Fruit fly (Drosophila melanogaster) whole organism, embryonic: Measurements from ENCODE around the gene mus301.
A peak's percentile ranks its signal among the peaks of the same experiment; 100 is the strongest.

ENCODE experiments used
- Atf-2 ChIP-seq: fragments of 200-800 bp; sonication (Bioruptor generic); optimal IDR thresholded peaks from 2 replicates; lab custom pipeline; 2016; ENCODE audit warnings: missing biosample characterization, missing genetic modification characterization
- CG10147 ChIP-seq: fragments of 200-800 bp; sonication (Bioruptor generic); optimal IDR thresholded peaks from 2 replicates; lab custom pipeline; 2019; ENCODE audit warnings: missing biosample characterization, mild to moderate bottlenecking, missing genetic modification characterization, moderate library complexity
- CG10267 ChIP-seq: fragments of 200-800 bp; sonication (Bioruptor generic); optimal IDR thresholded peaks from 2 replicates; lab custom pipeline; 2018; ENCODE audit warnings: missing biosample characterization, mild to moderate bottlenecking, missing genetic modification characterization, moderate library complexity
- CG14965 ChIP-seq: fragments of 200-800 bp; sonication (Bioruptor generic); optimal IDR thresholded peaks from 2 replicates; lab custom pipeline; 2016; ENCODE audit warnings: missing biosample characterization, missing genetic modification characterization, borderline replicate concordance
- CG15269 ChIP-seq: fragments of 200-800 bp; sonication (Bioruptor generic); optimal IDR thresholded peaks from 2 replicates; lab custom pipeline; 2018; ENCODE audit warnings: missing biosample characterization, mild to moderate bottlenecking, missing genetic modification characterization, moderate library complexity
- CG15479 ChIP-seq: fragments of 200-800 bp; sonication (Bioruptor generic); optimal IDR thresholded peaks from 3 replicates; lab custom pipeline; 2019; ENCODE audit warnings: missing biosample characterization, mild to moderate bottlenecking, missing genetic modification characterization, moderate library complexity
- CG15601 ChIP-seq: fragments of 200-800 bp; sonication (Bioruptor generic); optimal IDR thresholded peaks from 3 replicates; lab custom pipeline; 2019; ENCODE audit warnings: missing biosample characterization, mild to moderate bottlenecking, missing genetic modification characterization, moderate library complexity
- CG18619 ChIP-seq: fragments of 200-800 bp; sonication (Bioruptor generic); optimal IDR thresholded peaks from 3 replicates; lab custom pipeline; 2017; ENCODE audit warnings: missing biosample characterization, mild to moderate bottlenecking, missing genetic modification characterization
- CG30403 ChIP-seq: fragments of 200-800 bp; sonication (Bioruptor generic); optimal IDR thresholded peaks from 3 replicates; lab custom pipeline; 2016; ENCODE audit warnings: missing biosample characterization, missing genetic modification characterization
- CG4617 ChIP-seq: fragments of 200-800 bp; sonication (Bioruptor generic); optimal IDR thresholded peaks from 3 replicates; lab custom pipeline; 2016; ENCODE audit warnings: missing biosample characterization, missing genetic modification characterization, borderline replicate concordance
- CG7357 ChIP-seq: fragments of 200-800 bp; sonication (Bioruptor generic); IDR thresholded peaks from 3 replicates; pipeline ENCODE4 v1.3.6; 2022; ENCODE audit warnings: missing biosample characterization, missing genetic modification characterization
- CG9932 ChIP-seq: fragments of 200-800 bp; sonication (Bioruptor generic); IDR thresholded peaks from 2 replicates; pipeline ENCODE4 v1.3.6; 2022; ENCODE audit warnings: missing biosample characterization, missing genetic modification characterization
- D ChIP-seq, 2 experiments: fragments of 200-800 bp in 1 of 2; fragments of >200 bp in 1 of 2; sonication (Bioruptor generic) in 1 of 2; optimal IDR thresholded peaks; 2 replicates in 1 of 2; 3 replicates in 1 of 2; lab custom pipeline; 2017; ENCODE audit warnings: mild to moderate bottlenecking in 1 of 2, missing biosample characterization in 1 of 2, missing genetic modification characterization in 1 of 2, missing genetic modification reagents in 1 of 2
- D19B ChIP-seq: fragments of 200-800 bp; sonication (Bioruptor generic); optimal IDR thresholded peaks from 2 replicates; lab custom pipeline; 2017; ENCODE audit warnings: missing biosample characterization, mild to moderate bottlenecking, missing genetic modification characterization
- Dfd ChIP-seq, 2 experiments: fragments of >200 bp; optimal IDR thresholded peaks; 2 replicates each; lab custom pipeline; 2017; ENCODE audit warnings: missing biosample characterization in 2 of 2, missing genetic modification characterization in 2 of 2
- Dref ChIP-seq: fragments of 200-800 bp; sonication (Bioruptor generic); IDR thresholded peaks from 2 replicates; pipeline ENCODE4 v1.3.6; 2022; ENCODE audit warnings: missing biosample characterization, missing genetic modification characterization
- E2f2 ChIP-seq: fragments of 200-800 bp; sonication (Bioruptor generic); IDR thresholded peaks from 2 replicates; pipeline ENCODE4 v1.3.6; 2022; ENCODE audit warnings: missing biosample characterization, missing genetic modification characterization
- Ets97D ChIP-seq: fragments of 200-800 bp; sonication (Bioruptor generic); optimal IDR thresholded peaks from 3 replicates; lab custom pipeline; 2016; ENCODE audit warnings: missing biosample characterization, missing genetic modification characterization
- GATAe ChIP-seq: fragments of 200-800 bp; sonication (Bioruptor generic); conservative IDR thresholded peaks from 2 replicates; pipeline ENCODE4 v1.3.6; 2022; ENCODE audit warnings: missing biosample characterization, missing genetic modification characterization
- HHEX ChIP-seq: fragments of 200-800 bp; sonication (Bioruptor generic); optimal IDR thresholded peaks from 3 replicates; lab custom pipeline; 2017; ENCODE audit warnings: missing biosample characterization, mild to moderate bottlenecking, missing genetic modification characterization, missing genetic modification reagents
- HLHmδ ChIP-seq: fragments of 200-800 bp; sonication (Bioruptor generic); optimal IDR thresholded peaks from 2 replicates; lab custom pipeline; 2018; ENCODE audit warnings: missing biosample characterization, mild to moderate bottlenecking, missing genetic modification characterization, moderate library complexity
- Hr51 ChIP-seq, 2 experiments: fragments of 200-800 bp; sonication (Bioruptor generic); optimal IDR thresholded peaks; 2 replicates in 1 of 2; 3 replicates in 1 of 2; lab custom pipeline; 2016 to 2018; ENCODE audit warnings: missing biosample characterization in 2 of 2, missing genetic modification characterization in 2 of 2, mild to moderate bottlenecking in 1 of 2, moderate library complexity in 1 of 2
- NC2α ChIP-seq: fragments of 200-800 bp; sonication (Bioruptor generic); optimal IDR thresholded peaks from 2 replicates; lab custom pipeline; 2016; ENCODE audit warnings: missing biosample characterization, missing genetic modification characterization
- Nf-YA ChIP-seq: fragments of 200-800 bp; sonication (Bioruptor generic); IDR thresholded peaks from 2 replicates; pipeline ENCODE4 v1.3.6; 2022; ENCODE audit warnings: missing biosample characterization, missing genetic modification characterization
- Rfx ChIP-seq: fragments of 200-800 bp; sonication (Bioruptor generic); IDR thresholded peaks from 2 replicates; pipeline ENCODE4 v1.3.6; 2022; ENCODE audit warnings: missing biosample characterization, missing genetic modification characterization
- Six4 ChIP-seq: fragments of 200-800 bp; sonication (Bioruptor generic); optimal IDR thresholded peaks from 2 replicates; lab custom pipeline; 2016; ENCODE audit warnings: missing biosample characterization, missing genetic modification characterization
- Spps ChIP-seq: fragments of 200-800 bp; sonication (Bioruptor generic); optimal IDR thresholded peaks from 2 replicates; lab custom pipeline; 2018; ENCODE audit warnings: missing biosample characterization, mild to moderate bottlenecking, missing genetic modification characterization
- YL-1 ChIP-seq: fragments of 200-800 bp; sonication (Bioruptor generic); optimal IDR thresholded peaks from 3 replicates; lab custom pipeline; 2017; ENCODE audit warnings: missing biosample characterization, mild to moderate bottlenecking, missing genetic modification characterization
- ase ChIP-seq: fragments of 200-800 bp; sonication (Bioruptor generic); IDR thresholded peaks from 3 replicates; pipeline ENCODE4 v1.3.6; 2022; ENCODE audit warnings: missing biosample characterization, missing genetic modification characterization
- caup ChIP-seq: fragments of 200-800 bp; sonication (Bioruptor generic); optimal IDR thresholded peaks from 3 replicates; lab custom pipeline; 2017; ENCODE audit warnings: missing biosample characterization, mild to moderate bottlenecking, missing genetic modification characterization, moderate library complexity; ENCODE audit not compliant: severe bottlenecking
- crc ChIP-seq: fragments of 200-800 bp; sonication (Bioruptor generic); optimal IDR thresholded peaks from 2 replicates; lab custom pipeline; 2016; ENCODE audit warnings: missing biosample characterization, missing genetic modification characterization
- crp ChIP-seq, 2 experiments: fragments of 200-800 bp; sonication (Bioruptor generic); optimal IDR thresholded peaks; 2 replicates in 1 of 2; 3 replicates in 1 of 2; lab custom pipeline; 2017; ENCODE audit warnings: missing biosample characterization in 2 of 2, missing genetic modification characterization in 2 of 2, mild to moderate bottlenecking in 1 of 2, moderate library complexity in 1 of 2
- dati ChIP-seq: fragments of 200-800 bp; sonication (Bioruptor generic); IDR thresholded peaks from 2 replicates; pipeline ENCODE4 v1.3.6; 2022; ENCODE audit warnings: missing biosample characterization, missing genetic modification characterization
- dpn ChIP-seq, 2 experiments: fragments of 200-800 bp; sonication (Bioruptor generic); optimal IDR thresholded peaks; 3 replicates each; lab custom pipeline; 2016; ENCODE audit warnings: missing biosample characterization in 2 of 2, missing genetic modification characterization in 2 of 2
- gsb ChIP-seq: fragments of 200-800 bp; sonication (Bioruptor generic); IDR thresholded peaks from 2 replicates; pipeline ENCODE4 v1.3.6; 2022; ENCODE audit warnings: missing biosample characterization, missing genetic modification characterization
- gt ChIP-seq: fragments of 200-800 bp; sonication (Bioruptor generic); IDR thresholded peaks from 2 replicates; pipeline ENCODE4 v1.3.6; 2022; ENCODE audit warnings: missing biosample characterization, missing genetic modification characterization
- mld ChIP-seq: fragments of 200-800 bp; sonication (Bioruptor generic); IDR thresholded peaks from 3 replicates; pipeline ENCODE4 v1.3.6; 2022; ENCODE audit warnings: missing biosample characterization, missing genetic modification characterization; ENCODE audit not compliant: partially characterized antibody
- nau ChIP-seq: fragments of 200-800 bp; sonication (Bioruptor generic); optimal IDR thresholded peaks from 3 replicates; lab custom pipeline; 2017; ENCODE audit warnings: missing biosample characterization, mild to moderate bottlenecking, missing genetic modification characterization, missing genetic modification reagents
- otp ChIP-seq: fragments of 200-800 bp; sonication (Bioruptor generic); IDR thresholded peaks from 3 replicates; pipeline ENCODE4, ENCODE4 v1.3.6; 2022; ENCODE audit warnings: missing biosample characterization, missing genetic modification characterization
- ro ChIP-seq: fragments of 200-800 bp; sonication (Bioruptor generic); IDR thresholded peaks from 2 replicates; pipeline ENCODE4 v1.3.6; 2022; ENCODE audit warnings: missing biosample characterization, missing genetic modification characterization
- slbo ChIP-seq: fragments of 200-800 bp; sonication (Bioruptor generic); IDR thresholded peaks from 2 replicates; pipeline ENCODE4 v1.3.6; 2022; ENCODE audit warnings: missing biosample characterization, missing genetic modification characterization
- slou ChIP-seq: fragments of 200-800 bp; sonication (Bioruptor generic); optimal IDR thresholded peaks from 3 replicates; lab custom pipeline; 2016; ENCODE audit warnings: missing biosample characterization, missing genetic modification characterization
- ssp ChIP-seq: fragments of 200-800 bp; sonication (Bioruptor generic); IDR thresholded peaks from 2 replicates; pipeline ENCODE4 v1.3.6; 2022; ENCODE audit warnings: missing biosample characterization, missing genetic modification characterization
- trem ChIP-seq: fragments of 200-800 bp; optimal IDR thresholded peaks from 3 replicates; lab custom pipeline; 2019; ENCODE audit warnings: missing biosample characterization, mild to moderate bottlenecking, missing genetic modification characterization, moderate library complexity
- trh ChIP-seq: fragments of 200-800 bp; sonication (Bioruptor generic); optimal IDR thresholded peaks from 2 replicates; lab custom pipeline; 2016; ENCODE audit warnings: missing biosample characterization, missing genetic modification characterization
- vnd ChIP-seq: fragments of 200-800 bp; sonication (Bioruptor generic); IDR thresholded peaks from 3 replicates; pipeline ENCODE4 v1.3.6; 2022; ENCODE audit warnings: missing biosample characterization, missing genetic modification characterization; ENCODE audit not compliant: partially characterized antibody
- wek ChIP-seq: fragments of 200-800 bp; sonication (Bioruptor generic); optimal IDR thresholded peaks from 3 replicates; lab custom pipeline; 2018; ENCODE audit warnings: missing biosample characterization, mild to moderate bottlenecking, missing genetic modification characterization, moderate library complexity
- wor ChIP-seq: fragments of 200-800 bp; sonication (Bioruptor generic); IDR thresholded peaks from 2 replicates; pipeline ENCODE4 v1.3.6; 2022; ENCODE audit warnings: missing biosample characterization, missing genetic modification characterization

mus301 gene

dm6 chr3L:8115864-8116528, 21.6 kb upstream of the mus301 start, which contains the start of the genes Arp3 and msk (continued):
- TF ChIP-seq Ets97D (GFP tag; lab: Kevin White, UChicago) (peak; percentile 96), Atf-2 (peak; percentile 83), caup (peak; percentile 80), dati (GFP tag; lab: Robert Waterston, UW) (no peak), YL-1 (GFP tag; lab: Kevin White, UChicago) (peak; percentile 95), CG4617 (GFP tag; lab: Kevin White, UChicago) (peak; percentile 91), CG7357 (GFP tag; lab: Robert Waterston, UW) (peak; percentile 68), ro (peak; percentile 28; the same call in 1 of the 2 replicates), CG10147 (GFP tag; lab: Kevin White, UChicago) (peak; percentile 81), ssp (GFP tag; lab: Robert Waterston, UW) (peak; percentile 71), Six4 (GFP tag; lab: Kevin White, UChicago) (peak; percentile 82), gt (GFP tag; lab: Robert Waterston, UW) (0 out of 2 replicates have a peak, but pooled peaks have one; percentile 11), wor (GFP tag; lab: Robert Waterston, UW) (no peak), E2f2 (GFP tag; lab: Robert Waterston, UW) (peak; percentile 69), dpn (GFP tag; optimal IDR thresholded peaks at IDR 0.05; lab: Kevin White, UChicago) (peak; percentile 85 to 92), slbo (GFP tag; lab: Robert Waterston, UW) (peak; percentile 88), D (optimal IDR thresholded peaks at IDR 0.05; lab: Kevin White, UChicago) (no peak), D (GFP tag; optimal IDR thresholded peaks at IDR 0.05; lab: Kevin White, UChicago) (peak; percentile 49), CG15601 (tag; lab: Kevin White, UChicago) (peak; percentile 78), Dref (GFP tag; lab: Robert Waterston, UW) (peak; percentile 65), vnd (GFP tag; lab: Robert Waterston, UW) (no peak), Nf-YA (GFP tag; lab: Robert Waterston, UW) (0 out of 2 replicates have a peak, but pooled peaks have one; percentile 31), crp (GFP tag; optimal IDR thresholded peaks at IDR 0.05; lab: Kevin White, UChicago) (peak in 1 of 2 experiments; percentile 74), gsb (no peak), NC2α (GFP tag; lab: Kevin White, UChicago) (peak; percentile 59), GATAe (GFP tag; lab: Robert Waterston, UW) (peak; percentile 31; the same call in 1 of the 2 replicates), Hr51 (GFP tag; optimal IDR thresholded peaks at IDR 0.05; lab: Kevin White, UChicago) (peak; percentile 60 to 84), Dfd (GFP tag; optimal IDR thresholded peaks at IDR 0.05; lab: Kevin White, UChicago) (no peak), CG15269 (no peak), crc (GFP tag; lab: Kevin White, UChicago) (peak; percentile 82), otp (0 out of 3 replicates have a peak, but pooled peaks have one; percentile 19), CG9932 (GFP tag; lab: Robert Waterston, UW) (peak; percentile 89), CG18619 (GFP tag; lab: Kevin White, UChicago) (peak; percentile 72), wek (no peak), HLHmδ (GFP tag; lab: Kevin White, UChicago) (no peak), CG14965 (GFP tag; lab: Kevin White, UChicago) (no peak), CG10267 (tag; lab: Kevin White, UChicago) (peak; percentile 99), trem (tag; lab: Kevin White, UChicago) (peak; percentile 83), slou (GFP tag; lab: Kevin White, UChicago) (peak; percentile 66), D19B (GFP tag; lab: Kevin White, UChicago) (peak; percentile 29), nau (no peak), CG15479 (GFP tag; lab: Kevin White, UChicago) (no peak), trh (GFP tag; lab: Kevin White, UChicago) (peak; percentile 66), ase (GFP tag; lab: Robert Waterston, UW) (peak; percentile 48; the same call in 1 of the 3 replicates), Rfx (GFP tag; lab: Robert Waterston, UW) (peak; percentile 86), Spps (tag; lab: Kevin White, UChicago) (no peak), CG30403 (peak; percentile 90), mld (no peak), HHEX (GFP tag; lab: Kevin White, UChicago) (peak; percentile 74)
